Fruit fly (Drosophila melanogaster): ENCODE results near the gene CG17726.

The CG17726 gene

DNA sequence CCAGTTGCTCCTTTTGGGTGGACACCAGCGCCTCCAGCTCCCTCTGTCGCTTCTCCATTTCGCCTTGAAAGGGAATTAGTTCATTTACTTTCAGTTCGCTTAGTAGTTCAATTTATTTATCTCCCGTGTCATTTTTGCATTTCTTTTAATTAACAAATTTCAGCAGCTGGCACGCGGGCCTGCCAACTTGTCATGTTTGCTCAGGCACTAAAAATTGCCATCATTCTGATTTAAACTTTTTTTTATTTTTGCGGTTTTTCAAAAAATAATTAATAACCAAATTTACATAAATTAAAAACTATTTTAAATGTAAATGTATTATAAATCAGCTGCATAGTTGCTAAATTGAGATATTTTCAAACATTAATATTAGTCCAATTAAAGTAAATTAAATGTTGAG is 3.8 kb downstream of the CG17726 start, which contains the start of gene GCC88:
Gene GCC88, minus strand, starts transcription at position 209 of the 400 bp plus-strand sequence.
- TF ChIP-seq disco-r (GFP tag; optimal IDR thresholded peaks at IDR 0.05) (no peak), Oli (tag; optimal IDR thresholded peaks at IDR 0.05) (no peak), gfzf (GFP tag; optimal IDR thresholded peaks at IDR 0.05) (peak; percentile 63), CG2116 (GFP tag; optimal IDR thresholded peaks at IDR 0.05) (no peak), Dad (GFP tag; optimal IDR thresholded peaks at IDR 0.05) (no peak), CG34422 (GFP tag; IDR thresholded peaks at IDR 0.05) (0 out of 3 replicates have a peak, but pooled peaks have one; percentile 1), CG8388 (GFP tag; optimal IDR thresholded peaks at IDR 0.05) (no peak), CG10431 (GFP tag; optimal IDR thresholded peaks at IDR 0.05) (no peak), HLH4C (GFP tag; IDR thresholded peaks at IDR 0.05; ENCODE audit: partially characterized antibody) (no peak), CG5180 (GFP tag; optimal IDR thresholded peaks at IDR 0.05) (no peak), CG12299 (tag; optimal IDR thresholded peaks at IDR 0.05) (no peak), MESR4 (GFP tag; optimal IDR thresholded peaks at IDR 0.05) (peak; percentile 45), CG12659 (GFP tag; optimal IDR thresholded peaks at IDR 0.05) (no peak), Rx (GFP tag; IDR thresholded peaks at IDR 0.05) (no peak), CG4617 (GFP tag; optimal IDR thresholded peaks at IDR 0.05; ENCODE audit: borderline replicate concordance) (peak; percentile 46), crp (GFP tag; optimal IDR thresholded peaks at IDR 0.05) (peak; percentile 23 to 84), vnd (GFP tag; IDR thresholded peaks at IDR 0.05; ENCODE audit: partially characterized antibody) (no peak), trem (tag; optimal IDR thresholded peaks at IDR 0.05) (peak; percentile 98), YL-1 (GFP tag; optimal IDR thresholded peaks at IDR 0.05) (no peak), Dp (GFP tag; optimal IDR thresholded peaks at IDR 0.05) (peak; percentile 29), MBD-R2 (GFP tag; IDR thresholded peaks at IDR 0.05) (peak; percentile 78), B-H1 (GFP tag; IDR thresholded peaks at IDR 0.05) (no peak), CG11085 (GFP tag; IDR thresholded peaks at IDR 0.05) (no peak), eyg (GFP tag; optimal IDR thresholded peaks at IDR 0.05) (no peak), CG8359 (GFP tag; optimal IDR thresholded peaks at IDR 0.05; ENCODE audit: borderline replicate concordance) (no peak), Nf-YC (tag; optimal IDR thresholded peaks at IDR 0.05) (no peak), CG6683 (GFP tag; optimal IDR thresholded peaks at IDR 0.05) (no peak), gro (GFP tag; optimal IDR thresholded peaks at IDR 0.05) (no peak), danr (GFP tag; IDR thresholded peaks at IDR 0.05) (no peak), Kr (GFP tag; optimal IDR thresholded peaks at IDR 0.05) (no peak), CG6654 (GFP tag; optimal IDR thresholded peaks at IDR 0.05) (no peak), CG7556 (GFP tag; optimal IDR thresholded peaks at IDR 0.05) (no peak), pzg (GFP tag; optimal IDR thresholded peaks at IDR 0.05) (peak; percentile 27), CG7987 (GFP tag; optimal IDR thresholded peaks at IDR 0.05) (no peak), E2f2 (GFP tag; IDR thresholded peaks at IDR 0.05) (peak; percentile 39; the same call in 1 of the 2 replicates), Six4 (GFP tag; optimal IDR thresholded peaks at IDR 0.05) (no peak), CG14667 (GFP tag; IDR thresholded peaks at IDR 0.05) (no peak), ham (GFP tag; IDR thresholded peaks at IDR 0.05) (no peak), CG17359 (tag; optimal IDR thresholded peaks at IDR 0.05) (peak; percentile 91)

DNA sequence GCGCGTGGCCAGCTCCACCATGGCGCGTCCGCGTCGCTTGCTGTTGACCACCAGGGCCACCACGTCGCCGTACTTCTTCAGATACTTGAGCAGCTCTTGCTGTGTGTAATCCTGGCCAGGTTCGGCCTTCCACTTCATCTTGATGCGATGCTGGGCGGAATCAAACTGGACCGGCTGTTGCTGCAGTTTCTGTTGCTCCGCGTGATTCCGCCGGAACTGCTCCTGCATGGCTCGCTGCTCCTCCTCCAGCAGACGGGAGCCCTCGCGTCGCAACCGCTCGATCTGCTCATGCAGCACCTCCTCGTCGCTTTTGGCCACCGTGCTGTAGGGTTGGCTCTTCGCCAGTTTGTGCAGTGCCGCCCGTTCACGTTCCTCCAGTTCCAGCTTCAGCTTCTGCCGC is 4.5 kb downstream of the CG17726 start:
- TF ChIP-seq twi (tag; optimal IDR thresholded peaks at IDR 0.05) (no peak), Vsx1 (GFP tag; optimal IDR thresholded peaks at IDR 0.05) (no peak), CG13123 (GFP tag; optimal IDR thresholded peaks at IDR 0.05) (no peak), ato (GFP tag; IDR thresholded peaks at IDR 0.05; ENCODE audit: partially characterized antibody) (no peak), h (optimal IDR thresholded peaks at IDR 0.05) (peak; percentile 16), GATAe (GFP tag; conservative IDR thresholded peaks at IDR 0.05) (no peak), toy (GFP tag; IDR thresholded peaks at IDR 0.05) (no peak), CG8478 (optimal IDR thresholded peaks at IDR 0.05) (peak; percentile 68), nerfin-1 (tag; optimal IDR thresholded peaks at IDR 0.05) (no peak), E2f2 (GFP tag; IDR thresholded peaks at IDR 0.05) (no peak), CG34422 (GFP tag; IDR thresholded peaks at IDR 0.05) (peak; percentile 16; the same call in 1 of the 3 replicates), Hr78 (GFP tag; optimal IDR thresholded peaks at IDR 0.05) (no peak), CG11560 (tag; IDR thresholded peaks at IDR 0.05) (0 out of 3 replicates have a peak, but pooled peaks have one; percentile 38), CG10147 (GFP tag; optimal IDR thresholded peaks at IDR 0.05) (no peak), prd (optimal IDR thresholded peaks at IDR 0.05) (no peak), prd (GFP tag; IDR thresholded peaks at IDR 0.05) (0 out of 3 replicates have a peak, but pooled peaks have one; percentile 30)

All from whole organism, embryonic.